Fruit fly (Drosophila melanogaster): Measurements from ENCODE around the gene CG17349.

DNA sequence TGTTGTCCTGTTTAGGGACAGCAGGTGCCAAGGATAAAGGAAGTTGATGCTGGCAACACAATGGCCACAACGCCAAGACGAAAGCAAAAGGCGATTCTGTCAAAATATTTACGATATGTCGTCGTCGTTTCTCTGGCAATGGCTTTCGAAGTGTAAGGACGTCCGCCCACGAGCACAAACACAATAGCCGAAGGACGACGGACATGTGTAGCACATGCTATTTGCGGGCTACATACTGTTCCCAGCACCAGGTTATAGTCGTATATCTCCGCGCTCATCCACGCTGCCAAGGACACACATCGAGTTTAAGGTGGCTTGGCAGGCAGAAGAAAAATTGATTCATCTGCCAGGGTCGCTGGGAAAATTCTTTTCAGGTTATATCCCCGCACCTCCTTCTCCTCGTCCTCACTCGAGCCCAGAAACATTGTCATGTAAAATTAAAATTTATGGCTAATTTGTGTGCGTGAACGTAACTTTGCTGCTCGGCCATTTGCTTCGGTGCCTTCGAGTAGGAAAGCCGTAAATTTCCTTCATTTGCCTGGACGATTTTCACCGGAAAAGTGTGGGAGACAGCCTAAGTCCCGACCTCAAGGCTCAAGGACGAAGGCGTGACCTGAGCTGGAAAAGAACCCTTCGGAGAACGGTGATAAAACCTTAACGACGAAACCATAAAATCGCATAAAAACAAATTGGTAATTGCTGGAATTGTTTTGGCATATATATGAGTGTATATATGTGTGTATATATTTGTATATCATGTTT is 32.1 kb upstream of the CG17349 start:
- TF ChIP-seq Hr78 (GFP tag; optimal IDR thresholded peaks at IDR 0.05) (no peak), CG32264 (GFP tag; optimal IDR thresholded peaks at IDR 0.05) (no peak), Abd-B (GFP tag; optimal IDR thresholded peaks at IDR 0.05) (no peak), HLH106 (tag; optimal IDR thresholded peaks at IDR 0.05) (no peak), pan (optimal IDR thresholded peaks at IDR 0.05) (no peak)
